Worm (Caenorhabditis elegans) whole organism, L4 larva: ENCODE results near the gene F45E4.6.

Source experiments
- R02D3.7 ChIP-seq: fragments of 150-350 bp; sonication (generic microtip); optimal IDR thresholded peaks from 3 replicates; lab custom pipeline; 2014; ENCODE audit warnings: missing biosample characterization, missing genetic modification characterization
- ama-1 ChIP-seq: fragments of 150-350 bp; optimal IDR thresholded peaks from 2 replicates; lab custom pipeline; 2014; ENCODE audit warnings: inconsistent platforms, mixed read lengths
- daf-16 ChIP-seq, 3 experiments: sonication (generic microtip); optimal IDR thresholded peaks; 2 replicates each; lab custom pipeline; 2016 to 2017; ENCODE audit warnings: missing genetic modification characterization in 3 of 3, missing genetic modification reagents in 3 of 3, mild to moderate bottlenecking in 2 of 3, missing compliant biosample characterization in 2 of 3, missing biosample characterization in 1 of 3, moderate library complexity in 1 of 3
- egl-27 ChIP-seq: sonication (generic microtip); optimal IDR thresholded peaks from 3 replicates; lab custom pipeline; 2017; ENCODE audit warnings: missing biosample characterization, missing genetic modification reagents, missing genetic modification characterization
- hlh-30 ChIP-seq: sonication (generic microtip); optimal IDR thresholded peaks from 2 replicates; lab custom pipeline; 2017; ENCODE audit warnings: antibody characterized with exemption, mild to moderate bottlenecking, missing genetic modification characterization, missing compliant biosample characterization; ENCODE audit not compliant: insufficient read depth
- nhr-76 ChIP-seq: fragments of 150-350 bp; optimal IDR thresholded peaks from 2 replicates; lab custom pipeline; 2014; ENCODE audit warnings: missing biosample characterization, missing genetic modification characterization
- snpc-4 ChIP-seq: fragments of 150-350 bp; optimal IDR thresholded peaks from 2 replicates; lab custom pipeline; 2014; ENCODE audit warnings: missing biosample characterization, missing genetic modification characterization
- unc-62 ChIP-seq, 3 experiments: fragments of 150-350 bp in 1 of 3; sonication (generic microtip); optimal IDR thresholded peaks in 2 of 3; peaks in 1 of 3; 1 replicate in 1 of 3; 2 replicates in 2 of 3; lab custom pipeline; 2014 to 2017; ENCODE audit warnings: missing biosample characterization in 3 of 3, missing genetic modification characterization in 3 of 3, missing genetic modification reagents in 3 of 3, missing genotype in 1 of 3

- TF ChIP-seq snpc-4 (tag; lab: Kevin White, UChicago) = no peak
- no peak for TF ChIP-seq egl-27
- no peak for TF ChIP-seq unc-62 (GFP tag; optimal IDR thresholded peaks at IDR 0.05 in 1 of 2; lab: Kevin White, UChicago)
- TF ChIP-seq unc-62 (tag; optimal IDR thresholded peaks at IDR 0.05; lab: Kevin White, UChicago) = no peak
- TF ChIP-seq ama-1 (lab: Kevin White, UChicago) = no peak
- no peak for TF ChIP-seq hlh-30 (tag; lab: Kevin White, UChicago)
- TF ChIP-seq R02D3.7 (tag; lab: Kevin White, UChicago) = no peak
- TF ChIP-seq nhr-76 = no peak
- no peak for TF ChIP-seq daf-16 (GFP tag; optimal IDR thresholded peaks at IDR 0.05; lab: Kevin White, UChicago)
- TF ChIP-seq daf-16 (tag; optimal IDR thresholded peaks at IDR 0.05; lab: Kevin White, UChicago) = no peak
These were observed 3.4 kb downstream of the F45E4.6 start, which contains the start of gene F45E4.5 for ce11 chrIV:7628942-7629341.
